Fruit fly (Drosophila melanogaster) whole organism, embryonic: ENCODE measurements around the gene His3.3B.

Experiments
- CG1647 ChIP-seq: fragments of 200-800 bp; sonication (Bioruptor generic); optimal IDR thresholded peaks from 3 replicates; lab custom pipeline; 2016; ENCODE audit warnings: missing biosample characterization, missing genetic modification characterization
- nau ChIP-seq: fragments of 200-800 bp; sonication (Bioruptor generic); optimal IDR thresholded peaks from 3 replicates; lab custom pipeline; 2017; ENCODE audit warnings: missing biosample characterization, mild to moderate bottlenecking, missing genetic modification characterization, missing genetic modification reagents
- psq ChIP-seq: fragments of 200-800 bp; sonication (Bioruptor generic); optimal IDR thresholded peaks from 2 replicates; lab custom pipeline; 2017; ENCODE audit warnings: missing biosample characterization, missing genetic modification characterization
- stwl ChIP-seq: fragments of 200-800 bp; sonication (Bioruptor generic); optimal IDR thresholded peaks from 3 replicates; lab custom pipeline; 2018; ENCODE audit warnings: missing biosample characterization, mild to moderate bottlenecking, missing genetic modification characterization, moderate library complexity
- sug ChIP-seq: fragments of 200-800 bp; optimal IDR thresholded peaks from 2 replicates; lab custom pipeline; 2019; ENCODE audit warnings: missing biosample characterization, mild to moderate bottlenecking, missing genetic modification characterization, moderate library complexity

DNA sequence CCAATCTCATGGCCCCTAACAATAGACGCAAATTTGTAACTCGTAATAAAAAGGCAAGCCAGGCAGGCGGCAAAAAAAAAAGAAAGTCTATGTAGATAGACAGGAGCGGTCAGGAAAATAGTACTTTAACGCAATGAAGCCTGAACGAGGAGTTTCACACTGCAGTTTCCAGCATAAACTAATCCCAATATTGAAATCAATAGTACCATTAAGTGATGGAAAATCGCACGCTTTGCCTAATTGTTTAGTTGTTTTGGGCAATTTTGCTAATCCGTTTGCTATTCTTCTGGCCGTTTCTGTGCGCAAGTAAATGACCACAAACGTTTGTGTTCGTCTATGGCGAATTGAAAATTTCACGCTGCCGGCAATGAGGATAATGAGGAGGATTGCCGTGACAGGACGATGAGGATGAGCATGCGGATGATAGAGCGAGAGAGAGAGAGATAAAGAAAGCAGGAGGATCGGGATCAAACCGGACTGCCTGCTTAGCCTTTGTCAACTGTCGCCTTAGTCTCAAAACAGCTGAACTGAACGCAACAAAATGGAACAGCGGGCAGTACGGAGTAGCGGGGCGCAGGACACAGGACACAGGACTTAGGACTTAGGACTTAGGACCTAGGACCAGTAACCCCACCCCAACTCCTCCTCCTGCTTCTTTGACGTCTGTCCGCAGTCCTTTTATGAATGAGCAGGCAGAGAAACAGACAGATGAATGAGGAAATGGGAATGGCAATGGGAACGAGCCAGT, 29.0 kb downstream of the His3.3B start:
- no peak for TF ChIP-seq stwl (tag; lab: Kevin White, UChicago)
- no peak for TF ChIP-seq CG1647
- no peak for TF ChIP-seq psq (GFP tag; lab: Kevin White, UChicago)
- no peak for TF ChIP-seq sug (tag; lab: Kevin White, UChicago)
- no peak for TF ChIP-seq nau (GFP tag; lab: Kevin White, UChicago)
